Worm (Caenorhabditis elegans) whole organism, L4/young adult: ENCODE data around the gene fbxl-4.

Source experiments
- W03F9.2 ChIP-seq: fragments of 150-350 bp; optimal IDR thresholded peaks from 2 replicates; lab custom pipeline; 2014; ENCODE audit warnings: missing biosample characterization, missing genetic modification characterization
- him-1 ChIP-seq: sonication (generic microtip); optimal IDR thresholded peaks from 2 replicates; lab custom pipeline; 2016; ENCODE audit warnings: missing genotype, missing genetic modification reagents, missing genetic modification characterization, missing compliant biosample characterization

- TF ChIP-seq him-1 (tag; lab: Kevin White, UChicago) = no peak
- TF ChIP-seq W03F9.2 (tag; lab: Kevin White, UChicago) = no peak
These were observed 5.2 kb upstream of the fbxl-4 start for ce11 chrX:6583385-6583784.
